Fruit fly (Drosophila melanogaster) whole organism, embryonic: Measurements from ENCODE around the gene CG15923.

Source experiments
- Asciz ChIP-seq: fragments of 200-800 bp; sonication (Bioruptor generic); optimal IDR thresholded peaks from 2 replicates; lab custom pipeline; 2017; ENCODE audit warnings: missing biosample characterization, mild to moderate bottlenecking, missing genetic modification characterization, missing genetic modification reagents
- B-H1 ChIP-seq: fragments of 200-800 bp; sonication (Bioruptor generic); IDR thresholded peaks from 3 replicates; pipeline ENCODE4 v1.3.6; 2022; ENCODE audit warnings: missing biosample characterization, missing genetic modification characterization
- Bgb ChIP-seq: fragments of 200-800 bp; sonication (Bioruptor generic); IDR thresholded peaks from 2 replicates; pipeline ENCODE4 v1.3.6; 2022; ENCODE audit warnings: missing biosample characterization, missing genetic modification characterization; ENCODE audit not compliant: partially characterized antibody
- CG10366 ChIP-seq: fragments of 200-800 bp; sonication (Bioruptor generic); IDR thresholded peaks from 2 replicates; pipeline ENCODE4 v1.3.6; 2022; ENCODE audit warnings: missing biosample characterization, missing genetic modification characterization
- CG10654 ChIP-seq: fragments of 200-800 bp; sonication (Bioruptor generic); optimal IDR thresholded peaks from 2 replicates; lab custom pipeline; 2016; ENCODE audit warnings: missing biosample characterization, missing genetic modification characterization
- CG12155 ChIP-seq: fragments of 200-800 bp; sonication (Bioruptor generic); optimal IDR thresholded peaks from 3 replicates; lab custom pipeline; 2016; ENCODE audit warnings: missing biosample characterization, missing genetic modification characterization
- CG14965 ChIP-seq: fragments of 200-800 bp; sonication (Bioruptor generic); optimal IDR thresholded peaks from 2 replicates; lab custom pipeline; 2016; ENCODE audit warnings: missing biosample characterization, missing genetic modification characterization, borderline replicate concordance
- CG15269 ChIP-seq: fragments of 200-800 bp; sonication (Bioruptor generic); optimal IDR thresholded peaks from 2 replicates; lab custom pipeline; 2018; ENCODE audit warnings: missing biosample characterization, mild to moderate bottlenecking, missing genetic modification characterization, moderate library complexity
- CG15514 ChIP-seq: fragments of 200-800 bp; sonication (Bioruptor generic); optimal IDR thresholded peaks from 3 replicates; lab custom pipeline; 2017; ENCODE audit warnings: missing biosample characterization, missing genetic modification characterization, mild to moderate bottlenecking, moderate library complexity, missing genetic modification reagents
- CG17568 ChIP-seq: fragments of 200-800 bp; sonication (Bioruptor generic); optimal IDR thresholded peaks from 2 replicates; lab custom pipeline; 2018; ENCODE audit warnings: missing biosample characterization, mild to moderate bottlenecking, missing genetic modification characterization, moderate library complexity
- CG17612 ChIP-seq: fragments of 200-800 bp; sonication (Bioruptor generic); IDR thresholded peaks from 2 replicates; pipeline ENCODE4 v1.3.6; 2022; ENCODE audit warnings: missing biosample characterization, missing genetic modification characterization
- CG17912 ChIP-seq: fragments of 200-800 bp; sonication (Bioruptor generic); optimal IDR thresholded peaks from 2 replicates; lab custom pipeline; 2018; ENCODE audit warnings: missing biosample characterization, mild to moderate bottlenecking, missing genetic modification characterization
- CG2116 ChIP-seq: fragments of 200-800 bp; sonication (Bioruptor generic); optimal IDR thresholded peaks from 3 replicates; lab custom pipeline; 2018; ENCODE audit warnings: missing biosample characterization, mild to moderate bottlenecking, missing genetic modification characterization
- CG32532 ChIP-seq: fragments of 200-800 bp; sonication (Bioruptor generic); IDR thresholded peaks from 2 replicates; pipeline ENCODE4 v1.3.6; 2022; ENCODE audit warnings: missing biosample characterization, missing genetic modification characterization
- CG33557 ChIP-seq: fragments of 200-800 bp; sonication (Bioruptor generic); optimal IDR thresholded peaks from 2 replicates; lab custom pipeline; 2019; ENCODE audit warnings: missing biosample characterization, mild to moderate bottlenecking, missing genetic modification characterization, moderate library complexity
- CG3838 ChIP-seq: fragments of 200-800 bp; sonication (Bioruptor generic); optimal IDR thresholded peaks from 3 replicates; lab custom pipeline; 2016; ENCODE audit warnings: missing biosample characterization, missing genetic modification characterization
- CG4328 ChIP-seq: fragments of 200-800 bp; sonication (Bioruptor generic); optimal IDR thresholded peaks from 3 replicates; lab custom pipeline; 2017; ENCODE audit warnings: missing biosample characterization, missing genetic modification reagents, missing genetic modification characterization
- CG4820 ChIP-seq: fragments of 200-800 bp; sonication (Bioruptor generic); optimal IDR thresholded peaks from 3 replicates; lab custom pipeline; 2016; ENCODE audit warnings: missing biosample characterization, missing genetic modification characterization
- CG6683 ChIP-seq: fragments of 200-800 bp; sonication (Bioruptor generic); optimal IDR thresholded peaks from 2 replicates; lab custom pipeline; 2017; ENCODE audit warnings: missing biosample characterization, mild to moderate bottlenecking, missing genetic modification characterization, missing genetic modification reagents
- CG6854 ChIP-seq: fragments of 200-800 bp; sonication (Bioruptor generic); optimal IDR thresholded peaks from 3 replicates; lab custom pipeline; 2017; ENCODE audit warnings: missing biosample characterization, mild to moderate bottlenecking, missing genetic modification characterization
- CG7786 ChIP-seq: fragments of 200-800 bp; sonication (Bioruptor generic); optimal IDR thresholded peaks from 2 replicates; lab custom pipeline; 2016; ENCODE audit warnings: missing biosample characterization, missing genetic modification characterization
- CG9817 ChIP-seq: fragments of 200-800 bp; sonication (Bioruptor generic); optimal IDR thresholded peaks from 2 replicates; lab custom pipeline; 2018; ENCODE audit warnings: missing biosample characterization, mild to moderate bottlenecking, missing genetic modification characterization, moderate library complexity
- CG9876 ChIP-seq: fragments of 200-800 bp; sonication (Bioruptor generic); optimal IDR thresholded peaks from 2 replicates; lab custom pipeline; 2016; ENCODE audit warnings: missing biosample characterization, missing genetic modification characterization
- Deaf1 ChIP-seq: fragments of 200-800 bp; optimal IDR thresholded peaks from 3 replicates; lab custom pipeline; 2019; ENCODE audit warnings: missing biosample characterization, mild to moderate bottlenecking, missing genetic modification characterization, moderate library complexity
- Dref ChIP-seq: fragments of 200-800 bp; sonication (Bioruptor generic); IDR thresholded peaks from 2 replicates; pipeline ENCODE4 v1.3.6; 2022; ENCODE audit warnings: missing biosample characterization, missing genetic modification characterization
- Gsc ChIP-seq: fragments of 200-800 bp; sonication (Bioruptor generic); IDR thresholded peaks from 2 replicates; pipeline ENCODE4 v1.3.6; 2022; ENCODE audit warnings: missing biosample characterization, missing genetic modification characterization
- H15 ChIP-seq: fragments of 200-800 bp; sonication (Bioruptor generic); IDR thresholded peaks from 3 replicates; pipeline ENCODE4 v1.3.6; 2022; ENCODE audit warnings: missing biosample characterization, missing genetic modification characterization
- Hey ChIP-seq: fragments of 200-800 bp; sonication (Bioruptor generic); optimal IDR thresholded peaks from 3 replicates; lab custom pipeline; 2018; ENCODE audit warnings: missing biosample characterization, mild to moderate bottlenecking, missing genetic modification characterization
- Myb ChIP-seq: fragments of 200-800 bp; sonication (Bioruptor generic); optimal IDR thresholded peaks from 2 replicates; lab custom pipeline; 2016; ENCODE audit warnings: missing biosample characterization, missing genetic modification characterization
- NK7.1 ChIP-seq: fragments of 200-800 bp; sonication (Bioruptor generic); optimal IDR thresholded peaks from 3 replicates; lab custom pipeline; 2016; ENCODE audit warnings: missing biosample characterization, missing genetic modification characterization
- Usf ChIP-seq: fragments of 200-800 bp; sonication (Bioruptor generic); optimal IDR thresholded peaks from 2 replicates; lab custom pipeline; 2017; ENCODE audit warnings: missing genotype, missing biosample characterization, missing genetic modification characterization
- ac ChIP-seq: fragments of 200-800 bp; sonication (Bioruptor generic); optimal IDR thresholded peaks from 3 replicates; lab custom pipeline; 2017; ENCODE audit warnings: missing biosample characterization, mild to moderate bottlenecking, missing genetic modification characterization
- bbx ChIP-seq: fragments of 200-800 bp; sonication (Bioruptor generic); IDR thresholded peaks from 2 replicates; pipeline ENCODE4 v1.3.6; 2022; ENCODE audit warnings: missing biosample characterization, missing genetic modification characterization; ENCODE audit not compliant: partially characterized antibody
- cg ChIP-seq: fragments of 200-800 bp; sonication (Bioruptor generic); optimal IDR thresholded peaks from 3 replicates; lab custom pipeline; 2019; ENCODE audit warnings: missing biosample characterization, mild to moderate bottlenecking, missing genetic modification characterization, moderate library complexity
- ci ChIP-seq: fragments of 200-800 bp; sonication (Bioruptor generic); IDR thresholded peaks from 3 replicates; pipeline ENCODE4 v1.3.6; 2022; ENCODE audit warnings: missing biosample characterization, missing genetic modification characterization
- crp ChIP-seq, 2 experiments: fragments of 200-800 bp; sonication (Bioruptor generic); optimal IDR thresholded peaks; 2 replicates in 1 of 2; 3 replicates in 1 of 2; lab custom pipeline; 2017; ENCODE audit warnings: missing biosample characterization in 2 of 2, missing genetic modification characterization in 2 of 2, mild to moderate bottlenecking in 1 of 2, moderate library complexity in 1 of 2
- disco-r ChIP-seq: fragments of 200-800 bp; sonication (Bioruptor generic); optimal IDR thresholded peaks from 2 replicates; lab custom pipeline; 2016; ENCODE audit warnings: missing biosample characterization, missing genetic modification characterization
- fru ChIP-seq: fragments of >200 bp; optimal IDR thresholded peaks from 2 replicates; lab custom pipeline; 2017
- ind ChIP-seq: fragments of 200-800 bp; sonication (Bioruptor generic); optimal IDR thresholded peaks from 3 replicates; lab custom pipeline; 2016; ENCODE audit warnings: missing biosample characterization, missing genetic modification characterization
- kay ChIP-seq: fragments of 200-800 bp; sonication (Bioruptor generic); optimal IDR thresholded peaks from 2 replicates; lab custom pipeline; 2016; ENCODE audit warnings: missing biosample characterization, missing genetic modification characterization
- lov ChIP-seq, 2 experiments: fragments of 200-800 bp in 1 of 2; fragments of >200 bp in 1 of 2; sonication (Bioruptor generic) in 1 of 2; IDR thresholded peaks in 1 of 2; optimal IDR thresholded peaks in 1 of 2; 2 replicates in 1 of 2; 3 replicates in 1 of 2; pipeline versions ENCODE4 v1.3.6 to Lab custom; 2017 to 2022; ENCODE audit warnings: missing biosample characterization in 1 of 2, missing genetic modification characterization in 1 of 2
- onecut ChIP-seq: fragments of 200-800 bp; sonication (Bioruptor generic); IDR thresholded peaks from 2 replicates; pipeline ENCODE4 v1.3.6; 2022; ENCODE audit warnings: missing biosample characterization, missing genetic modification characterization
- prd ChIP-seq, 3 experiments: fragments of >200 bp in 2 of 3; fragments of 200-800 bp in 1 of 3; sonication (Bioruptor generic) in 1 of 3; optimal IDR thresholded peaks in 2 of 3; IDR thresholded peaks in 1 of 3; 2 replicates in 2 of 3; 3 replicates in 1 of 3; pipeline versions ENCODE4 v1.3.6 to Lab custom; 2017 to 2022; ENCODE audit warnings: missing biosample characterization in 1 of 3, missing genetic modification characterization in 1 of 3
- psq ChIP-seq: fragments of 200-800 bp; sonication (Bioruptor generic); optimal IDR thresholded peaks from 2 replicates; lab custom pipeline; 2017; ENCODE audit warnings: missing biosample characterization, missing genetic modification characterization
- run ChIP-seq: fragments of 200-800 bp; sonication (Bioruptor generic); optimal IDR thresholded peaks from 3 replicates; lab custom pipeline; 2018; ENCODE audit warnings: missing biosample characterization, mild to moderate bottlenecking, missing genetic modification characterization
- scrt ChIP-seq: fragments of 200-800 bp; sonication (Bioruptor generic); optimal IDR thresholded peaks from 2 replicates; lab custom pipeline; 2018; ENCODE audit warnings: missing biosample characterization, mild to moderate bottlenecking, missing genetic modification characterization, moderate library complexity
- unc-4 ChIP-seq: fragments of 200-800 bp; sonication (Bioruptor generic); IDR thresholded peaks from 2 replicates; pipeline ENCODE4 v1.3.6; 2022; ENCODE audit warnings: missing biosample characterization, missing genetic modification characterization; ENCODE audit not compliant: partially characterized antibody
- zf30C ChIP-seq: fragments of 200-800 bp; sonication (Bioruptor generic); optimal IDR thresholded peaks from 3 replicates; lab custom pipeline; 2018; ENCODE audit warnings: missing biosample characterization, mild to moderate bottlenecking, missing genetic modification characterization
- zfh2 ChIP-seq: fragments of 200-800 bp; sonication (Bioruptor generic); optimal IDR thresholded peaks from 2 replicates; lab custom pipeline; 2016; ENCODE audit warnings: missing biosample characterization, missing genetic modification characterization

Gene CG15923

dm6 chr3R:20633984-20634446 is 17.3 kb upstream of the CG15923 start (continued):
- no peak for TF ChIP-seq fru (lab: Kevin White, UChicago)
- TF ChIP-seq CG9876, result peak; percentile 39
- TF ChIP-seq CG2116, result peak; percentile 22
- no peak for TF ChIP-seq Bgb (GFP tag; lab: Robert Waterston, UW)
- no peak for TF ChIP-seq prd (optimal IDR thresholded peaks at IDR 0.05; lab: Kevin White, UChicago)
- peak; percentile 78 for TF ChIP-seq prd (GFP tag; IDR thresholded peaks at IDR 0.05; lab: Robert Waterston, UW)
- TF ChIP-seq CG6683, result peak; percentile 37
- no peak for TF ChIP-seq CG15269
- peak; percentile 44; the same call in 1 of the 2 replicates for TF ChIP-seq CG17612 (GFP tag; lab: Robert Waterston, UW)
- TF ChIP-seq CG33557, result peak; percentile 54
- TF ChIP-seq psq, result peak; percentile 5
- TF ChIP-seq CG9817, result no peak
- no peak for TF ChIP-seq CG4328 (GFP tag; lab: Kevin White, UChicago)
- TF ChIP-seq onecut, result peak; percentile 31; the same call in 1 of the 2 replicates
- peak; percentile 66 for TF ChIP-seq CG32532 (GFP tag; lab: Robert Waterston, UW)
- peak; percentile 43 for TF ChIP-seq CG6854 (GFP tag; lab: Kevin White, UChicago)
- TF ChIP-seq NK7.1 (GFP tag; lab: Kevin White, UChicago), result peak; percentile 39
- TF ChIP-seq Dref (GFP tag; lab: Robert Waterston, UW), result no peak
- TF ChIP-seq unc-4 (GFP tag; lab: Robert Waterston, UW), result no peak
- peak; percentile 29 for TF ChIP-seq CG14965 (GFP tag; lab: Kevin White, UChicago)
- no peak for TF ChIP-seq scrt (GFP tag; lab: Kevin White, UChicago)
- TF ChIP-seq CG15514 (GFP tag; lab: Kevin White, UChicago), result no peak
- TF ChIP-seq Usf (GFP tag; lab: Kevin White, UChicago), result no peak
- TF ChIP-seq ind (GFP tag; lab: Kevin White, UChicago), result peak; percentile 80
- TF ChIP-seq CG10654 (GFP tag; lab: Kevin White, UChicago), result peak; percentile 54
- TF ChIP-seq CG3838, result no peak
- no peak for TF ChIP-seq ac (GFP tag; lab: Kevin White, UChicago)
- no peak for TF ChIP-seq crp (GFP tag; optimal IDR thresholded peaks at IDR 0.05; lab: Kevin White, UChicago)
- no peak for TF ChIP-seq zf30C (GFP tag; lab: Kevin White, UChicago)
- peak; percentile 64 for TF ChIP-seq CG12155
- TF ChIP-seq cg, result no peak
- peak; percentile 68; the same call in 1 of the 2 replicates for TF ChIP-seq CG10366 (GFP tag; lab: Robert Waterston, UW)
- TF ChIP-seq zfh2 (GFP tag; lab: Kevin White, UChicago), result peak; percentile 73
- TF ChIP-seq run (tag; lab: Kevin White, UChicago), result no peak
- TF ChIP-seq ci (GFP tag; lab: Robert Waterston, UW), result peak; percentile 65; the same call in 2 of the 3 replicates
- TF ChIP-seq CG4820 (GFP tag; lab: Kevin White, UChicago), result peak; percentile 47
- no peak for TF ChIP-seq bbx (GFP tag; lab: Robert Waterston, UW)
- TF ChIP-seq H15 (GFP tag; lab: Robert Waterston, UW), result no peak
- TF ChIP-seq B-H1 (GFP tag; lab: Robert Waterston, UW), result no peak
- TF ChIP-seq kay (GFP tag; lab: Kevin White, UChicago), result peak; percentile 99
- no peak for TF ChIP-seq Deaf1 (tag; lab: Kevin White, UChicago)
- TF ChIP-seq disco-r, result peak; percentile 67
- TF ChIP-seq Hey, result no peak
- TF ChIP-seq CG17912 (GFP tag; lab: Kevin White, UChicago), result no peak
- no peak for TF ChIP-seq Myb (GFP tag; lab: Kevin White, UChicago)
- TF ChIP-seq Gsc (GFP tag; lab: Robert Waterston, UW), result no peak
- TF ChIP-seq CG7786 (GFP tag; lab: Kevin White, UChicago), result peak; percentile 79
- TF ChIP-seq CG17568 (GFP tag; lab: Kevin White, UChicago), result no peak
- no peak for TF ChIP-seq Asciz
- no peak for TF ChIP-seq lov (optimal IDR thresholded peaks at IDR 0.05; lab: Kevin White, UChicago)
- TF ChIP-seq lov (GFP tag; IDR thresholded peaks at IDR 0.05; lab: Robert Waterston, UW), result 0 out of 3 replicates have a peak, but pooled peaks have one; percentile 65
